Worm (Caenorhabditis elegans) whole organism, mixed stage, embryonic: ENCODE data around the gene Y57A10A.24.

Experiments used
- ceh-43 ChIP-seq: fragments of 200-800 bp; sonication (Bioruptor generic); optimal IDR thresholded peaks from 2 replicates; lab custom pipeline; 2018; ENCODE audit warnings: mild to moderate bottlenecking, missing genetic modification characterization, moderate library complexity, missing compliant biosample characterization
- drap-1 ChIP-seq: fragments of 200-800 bp; sonication (Bioruptor generic); optimal IDR thresholded peaks from 3 replicates; lab custom pipeline; 2018; ENCODE audit warnings: mild to moderate bottlenecking, missing genetic modification characterization, missing compliant biosample characterization
- lin-13 ChIP-seq: fragments of 150-350 bp; optimal IDR thresholded peaks from 2 replicates; lab custom pipeline; 2014; ENCODE audit warnings: missing biosample characterization, missing genetic modification characterization
- lsy-2 ChIP-seq: fragments of 150-350 bp; optimal IDR thresholded peaks from 2 replicates; lab custom pipeline; 2014; ENCODE audit warnings: missing biosample characterization, missing genetic modification characterization
- mab-5 ChIP-seq: fragments of 150-350 bp; optimal IDR thresholded peaks from 2 replicates; lab custom pipeline; 2014; ENCODE audit warnings: missing biosample characterization, missing genetic modification characterization
- mep-1 ChIP-seq: fragments of 150-350 bp; optimal IDR thresholded peaks from 2 replicates; lab custom pipeline; 2017; ENCODE audit warnings: missing biosample characterization, missing genetic modification reagents, missing genetic modification characterization, inconsistent platforms
- nhr-2 ChIP-seq: fragments of 150-350 bp; optimal IDR thresholded peaks from 2 replicates; lab custom pipeline; 2014; ENCODE audit warnings: missing biosample characterization, missing genetic modification characterization
- pha-4 ChIP-seq: fragments of 150-350 bp; optimal IDR thresholded peaks from 2 replicates; lab custom pipeline; 2018; ENCODE audit warnings: missing biosample characterization, missing genetic modification reagents, missing genetic modification characterization
- sem-2 ChIP-seq: fragments of 200-800 bp; sonication (Bioruptor generic); optimal IDR thresholded peaks from 2 replicates; lab custom pipeline; 2018; ENCODE audit warnings: mild to moderate bottlenecking, missing genetic modification characterization, missing compliant biosample characterization
- snpc-4 ChIP-seq: fragments of 150-350 bp; optimal IDR thresholded peaks from 2 replicates; lab custom pipeline; 2014; ENCODE audit warnings: missing biosample characterization, missing genetic modification characterization
- zip-8 ChIP-seq: fragments of 150-350 bp; optimal IDR thresholded peaks from 2 replicates; lab custom pipeline; 2014; ENCODE audit warnings: missing biosample characterization, missing genetic modification characterization

DNA sequence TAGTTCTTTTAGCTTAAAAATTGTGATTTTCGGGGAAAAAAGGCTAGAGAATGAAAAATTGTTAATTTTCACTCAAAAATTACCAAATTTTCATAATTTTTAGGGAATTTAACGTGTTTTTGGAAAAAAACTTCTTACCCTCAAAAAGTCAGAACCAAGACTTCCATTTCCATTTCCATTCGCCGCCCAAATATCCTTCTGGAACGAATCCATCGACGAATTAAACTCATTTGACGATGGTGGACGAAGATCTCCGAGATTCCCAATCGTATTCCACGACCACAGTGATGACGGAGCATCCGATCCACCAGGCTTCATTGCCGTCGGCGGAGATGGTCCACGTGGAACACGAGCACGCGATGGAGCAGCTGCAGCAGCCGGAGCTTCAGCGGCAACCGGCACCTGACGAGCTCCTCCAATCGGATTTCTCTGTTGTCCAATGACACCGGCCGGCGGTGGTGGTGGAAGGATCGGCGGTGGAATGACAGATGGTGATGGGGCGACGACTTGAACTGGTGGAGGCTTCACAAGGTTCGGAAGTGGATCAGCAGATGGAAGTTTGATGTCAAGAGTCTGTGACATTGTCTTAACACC is 31.0 kb upstream of the Y57A10A.24 start:
- TF ChIP-seq zip-8 (tag; lab: Kevin White, UChicago) (no peak), lsy-2 (tag; lab: Kevin White, UChicago) (no peak), snpc-4 (no peak), pha-4 (tag; lab: Kevin White, UChicago) (no peak), mab-5 (tag; lab: Kevin White, UChicago) (no peak), drap-1 (GFP tag; lab: Kevin White, UChicago) (no peak), mep-1 (tag; lab: Kevin White, UChicago) (no peak), ceh-43 (GFP tag; lab: Kevin White, UChicago) (no peak), sem-2 (GFP tag; lab: Kevin White, UChicago) (no peak), nhr-2 (tag; lab: Kevin White, UChicago) (no peak), lin-13 (no peak)
